Worm (Caenorhabditis elegans): ENCODE results near the gene F58B4.3.

DNA sequence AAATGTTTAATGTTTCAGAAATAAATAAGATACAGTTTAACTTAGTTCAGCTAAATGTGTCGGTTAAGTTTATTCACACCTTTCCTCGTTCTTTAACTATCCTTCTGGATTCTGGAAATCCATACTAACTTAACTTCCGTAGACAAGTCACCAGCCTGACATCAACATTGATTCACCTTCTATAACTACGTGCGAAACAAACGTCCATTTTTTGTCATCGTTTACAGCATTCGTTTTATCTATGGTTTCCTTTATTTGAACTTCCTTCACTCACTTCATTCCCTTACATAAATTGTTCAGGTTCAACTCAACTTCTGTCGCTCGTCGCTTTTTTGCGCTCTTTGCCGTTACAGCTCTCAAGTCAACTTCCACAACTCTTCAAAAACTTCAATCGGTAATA, 11.5 kb downstream of the F58B4.3 start, which contains the start of gene F17C11.26:
- TF ChIP-seq dpl-1 (GFP tag; optimal IDR thresholded peaks at IDR 0.05) (no peak), tbp1 (GFP tag; optimal IDR thresholded peaks at IDR 0.05) (no peak), unc-62 (GFP tag; optimal IDR thresholded peaks at IDR 0.05) (no peak), lin-26 (GFP tag; IDR thresholded peaks at IDR 0.05) (no peak), ztf-26 (tag; optimal IDR thresholded peaks at IDR 0.05) (no peak), repo-1 (tag; optimal IDR thresholded peaks at IDR 0.05) (no peak), pha-4 (tag; optimal IDR thresholded peaks at IDR 0.05) (no peak), rpc-1 (optimal IDR thresholded peaks at IDR 0.05) (no peak), rpc-1 (tag; optimal IDR thresholded peaks at IDR 0.05) (no peak)

All from whole organism, young adult.